Worm (Caenorhabditis elegans) whole organism, L2 larva: Measurements from ENCODE around the gene slc-25A18.1.

Experiments used
- alr-1 ChIP-seq: fragments of 150-350 bp; optimal IDR thresholded peaks from 2 replicates; lab custom pipeline; 2014; ENCODE audit warnings: missing biosample characterization, missing genetic modification characterization
- ceh-82 ChIP-seq: fragments of 150-350 bp; optimal IDR thresholded peaks from 2 replicates; lab custom pipeline; 2014; ENCODE audit warnings: missing biosample characterization, missing genetic modification characterization
- fos-1 ChIP-seq: fragments of 150-350 bp; optimal IDR thresholded peaks from 2 replicates; lab custom pipeline; 2014; ENCODE audit warnings: missing biosample characterization, missing genetic modification characterization
- nhr-77 ChIP-seq: fragments of 150-350 bp; optimal IDR thresholded peaks from 2 replicates; lab custom pipeline; 2014; ENCODE audit warnings: missing biosample characterization, missing genetic modification characterization

DNA sequence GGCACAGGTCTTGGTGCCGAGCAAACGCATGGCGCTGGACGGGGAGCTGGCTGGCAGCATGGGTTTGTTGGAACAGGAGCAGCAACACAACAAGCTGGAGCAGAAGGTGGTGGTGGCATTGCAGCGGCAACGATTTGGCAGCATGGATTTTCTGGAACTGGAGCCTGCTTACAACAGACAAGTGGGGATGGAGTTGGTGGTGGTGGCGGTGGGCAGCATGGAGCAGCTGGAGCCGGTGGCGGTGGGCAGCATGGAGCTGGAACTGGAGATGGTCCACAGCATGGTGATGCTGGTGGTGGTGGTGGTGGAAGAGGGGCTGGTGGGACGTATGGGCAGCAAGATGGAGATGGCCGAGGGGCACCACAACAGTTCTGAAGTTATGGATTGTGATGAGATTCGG, 42.9 kb downstream of the slc-25A18.1 start:
- TF ChIP-seq fos-1: no peak
- TF ChIP-seq ceh-82 (tag; lab: Kevin White, UChicago): no peak
- no peak for TF ChIP-seq nhr-77 (tag; lab: Kevin White, UChicago)
- TF ChIP-seq alr-1 (tag; lab: Kevin White, UChicago): no peak
